Worm (Caenorhabditis elegans) whole organism, L4 larva: ENCODE measurements around the gene acr-15.

Experiments
- cey-2 ChIP-seq: sonication (generic microtip); optimal IDR thresholded peaks from 3 replicates; lab custom pipeline; 2017; ENCODE audit warnings: missing genetic modification characterization, mild to moderate bottlenecking, missing compliant biosample characterization, antibody characterized with exemption, borderline replicate concordance; ENCODE audit not compliant: insufficient read depth
- daf-19 ChIP-seq: fragments of 200-800 bp; sonication (Bioruptor generic); conservative IDR thresholded peaks from 2 replicates; pipeline ENCODE4 v1.3.6; 2022; ENCODE audit warnings: missing genetic modification characterization, missing compliant biosample characterization
- hif-1 ChIP-seq, 2 experiments: sonication (generic microtip); optimal IDR thresholded peaks; 2 replicates each; lab custom pipeline; 2016 to 2017; ENCODE audit warnings: missing compliant biosample characterization in 2 of 2, missing genetic modification characterization in 2 of 2, missing genetic modification reagents in 2 of 2, missing genotype in 2 of 2, mild to moderate bottlenecking in 1 of 2
- lin-1 ChIP-seq: fragments of 200-800 bp; sonication (Bioruptor generic); IDR thresholded peaks from 2 replicates; pipeline ENCODE4 v1.3.6; 2022; ENCODE audit warnings: missing genetic modification reagents, missing genetic modification characterization, missing compliant biosample characterization
- lin-13 ChIP-seq: fragments of 150-350 bp; optimal IDR thresholded peaks from 2 replicates; lab custom pipeline; 2014; ENCODE audit warnings: missing biosample characterization, missing genetic modification reagents, missing genetic modification characterization
- nhr-11 ChIP-seq: fragments of 150-350 bp; optimal IDR thresholded peaks from 2 replicates; lab custom pipeline; 2014; ENCODE audit warnings: missing biosample characterization, missing genetic modification characterization
- nhr-237 ChIP-seq: sonication (generic microtip); optimal IDR thresholded peaks from 2 replicates; lab custom pipeline; 2017; ENCODE audit warnings: missing biosample characterization, missing genetic modification characterization
- nhr-25 ChIP-seq: sonication (generic microtip); optimal IDR thresholded peaks from 2 replicates; lab custom pipeline; 2017; ENCODE audit warnings: missing genetic modification characterization, mild to moderate bottlenecking, missing compliant biosample characterization, antibody characterized with exemption, moderate library complexity, borderline replicate concordance; ENCODE audit not compliant: insufficient read depth
- nhr-6 ChIP-seq: fragments of 150-350 bp; optimal IDR thresholded peaks from 2 replicates; lab custom pipeline; 2014; ENCODE audit warnings: missing biosample characterization, missing genetic modification characterization
- pqm-1 ChIP-seq: sonication (generic microtip); optimal IDR thresholded peaks from 2 replicates; lab custom pipeline; 2017; ENCODE audit warnings: missing biosample characterization, missing genetic modification characterization
- zfp-3 ChIP-seq: fragments of 200-800 bp; sonication (Bioruptor generic); conservative IDR thresholded peaks from 2 replicates; pipeline ENCODE4 v1.3.6; 2022; ENCODE audit warnings: missing genetic modification reagents, missing genetic modification characterization, missing compliant biosample characterization

DNA sequence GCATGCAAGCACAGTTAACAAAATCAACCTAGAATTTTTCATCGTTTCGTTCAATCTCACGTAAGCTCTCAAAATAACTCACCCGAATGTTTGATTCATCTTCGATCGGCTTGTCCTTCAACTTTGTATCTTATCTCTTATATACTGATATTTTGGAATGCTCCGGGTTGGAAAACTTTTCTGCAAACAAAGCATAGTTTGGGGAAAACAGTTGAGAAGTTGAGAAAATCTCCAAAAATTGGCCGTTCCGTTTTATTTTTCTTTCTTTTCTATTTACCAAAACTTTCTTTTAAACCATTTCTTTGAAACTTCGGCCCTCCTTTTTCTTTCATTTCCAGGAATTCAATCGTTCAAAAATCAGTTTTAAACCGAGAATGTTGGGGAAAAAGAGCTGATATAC, 50.1 kb downstream of the acr-15 start, which contains the start of gene F41E6.15:
- no peak for TF ChIP-seq zfp-3 (GFP tag; lab: Robert Waterston, UW)
- no peak for TF ChIP-seq lin-1 (GFP tag; lab: Robert Waterston, UW)
- TF ChIP-seq nhr-237 (tag; lab: Kevin White, UChicago): no peak
- TF ChIP-seq hif-1 (tag; optimal IDR thresholded peaks at IDR 0.05; lab: Kevin White, UChicago): no peak
- no peak for TF ChIP-seq nhr-25 (tag; lab: Kevin White, UChicago)
- no peak for TF ChIP-seq pqm-1
- TF ChIP-seq cey-2: no peak
- TF ChIP-seq daf-19 (GFP tag; lab: Robert Waterston, UW): no peak
- TF ChIP-seq nhr-11 (tag; lab: Kevin White, UChicago): no peak
- TF ChIP-seq nhr-6 (tag; lab: Kevin White, UChicago): no peak
- TF ChIP-seq lin-13 (GFP tag; lab: Kevin White, UChicago): no peak
